Worm (Caenorhabditis elegans) whole organism, mixed stage, embryonic: Measurements from ENCODE around the gene C50D2.2.
A peak's percentile ranks its signal among the peaks of the same experiment; 100 is the strongest.

ENCODE experiments used
- ham-2 ChIP-seq: fragments of 200-800 bp; sonication (Bioruptor generic); optimal IDR thresholded peaks from 2 replicates; lab custom pipeline; 2018; ENCODE audit warnings: mild to moderate bottlenecking, missing genetic modification characterization, missing compliant biosample characterization
- lin-13 ChIP-seq: fragments of 150-350 bp; optimal IDR thresholded peaks from 2 replicates; lab custom pipeline; 2014; ENCODE audit warnings: missing biosample characterization, missing genetic modification characterization
- lsy-2 ChIP-seq: fragments of 150-350 bp; optimal IDR thresholded peaks from 2 replicates; lab custom pipeline; 2014; ENCODE audit warnings: missing biosample characterization, missing genetic modification characterization
- mab-5 ChIP-seq: fragments of 150-350 bp; optimal IDR thresholded peaks from 2 replicates; lab custom pipeline; 2014; ENCODE audit warnings: missing biosample characterization, missing genetic modification characterization
- nhr-12 ChIP-seq: fragments of 150-350 bp; optimal IDR thresholded peaks from 2 replicates; lab custom pipeline; 2014; ENCODE audit warnings: missing biosample characterization, missing genetic modification characterization
- nhr-237 ChIP-seq: fragments of 150-350 bp; optimal IDR thresholded peaks from 2 replicates; lab custom pipeline; 2014; ENCODE audit warnings: missing biosample characterization, missing genetic modification characterization
- nhr-76 ChIP-seq: sonication (generic microtip); optimal IDR thresholded peaks from 2 replicates; lab custom pipeline; 2017; ENCODE audit warnings: missing biosample characterization, missing genetic modification characterization
- pha-4 ChIP-seq: fragments of 150-350 bp; optimal IDR thresholded peaks from 2 replicates; lab custom pipeline; 2018; ENCODE audit warnings: missing biosample characterization, missing genetic modification reagents, missing genetic modification characterization
- sem-2 ChIP-seq: fragments of 200-800 bp; sonication (Bioruptor generic); optimal IDR thresholded peaks from 2 replicates; lab custom pipeline; 2018; ENCODE audit warnings: mild to moderate bottlenecking, missing genetic modification characterization, missing compliant biosample characterization
- snpc-4 ChIP-seq: fragments of 150-350 bp; optimal IDR thresholded peaks from 2 replicates; lab custom pipeline; 2014; ENCODE audit warnings: missing biosample characterization, missing genetic modification characterization
- sptf-1 ChIP-seq: sonication (generic microtip); optimal IDR thresholded peaks from 2 replicates; lab custom pipeline; 2017; ENCODE audit warnings: mild to moderate bottlenecking, missing genetic modification characterization, moderate library complexity, missing compliant biosample characterization
- unc-39 ChIP-seq: fragments of 150-350 bp; optimal IDR thresholded peaks from 2 replicates; lab custom pipeline; 2014; ENCODE audit warnings: missing biosample characterization, missing genetic modification characterization
- unc-62 ChIP-seq: fragments of 150-350 bp; optimal IDR thresholded peaks from 2 replicates; lab custom pipeline; 2014; ENCODE audit warnings: missing biosample characterization, missing genetic modification reagents, missing genetic modification characterization

DNA sequence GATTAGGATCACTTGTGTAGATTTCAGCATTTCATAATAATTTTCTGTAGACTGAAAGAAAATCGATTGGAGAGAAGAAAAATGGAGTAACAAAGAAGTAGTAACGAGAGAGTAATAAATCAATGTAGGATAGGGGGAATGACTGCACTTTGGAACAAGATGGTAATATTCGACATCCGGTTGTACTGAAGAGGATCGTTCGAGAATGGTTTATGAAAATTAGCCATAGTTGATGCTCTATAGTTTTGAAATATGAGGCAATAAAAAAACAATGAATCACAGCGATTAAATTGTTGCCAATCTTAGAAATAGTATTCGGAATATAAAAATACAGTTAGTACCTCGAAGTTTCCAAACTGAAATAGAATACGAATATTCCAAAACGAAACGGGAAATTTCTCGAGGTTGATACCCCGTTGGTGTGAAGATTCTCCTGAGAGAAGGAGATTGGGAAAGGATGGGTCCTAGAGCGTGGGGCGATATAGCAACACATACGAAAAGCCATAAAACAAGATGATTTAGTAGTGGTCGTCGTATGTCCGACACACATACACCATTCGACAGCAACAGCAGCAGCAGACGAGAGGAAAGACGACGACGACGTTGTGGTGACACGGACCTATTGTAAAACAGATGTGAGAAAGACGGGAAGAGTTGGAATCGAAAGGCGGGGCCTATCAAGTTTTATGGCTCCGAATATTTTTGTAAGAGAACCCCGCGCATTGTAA lies 24.7 kb downstream of the C50D2.2 start, which contains the start of gene cwn-1:
- no peak for TF ChIP-seq nhr-12 (tag; lab: Kevin White, UChicago)
- no peak for TF ChIP-seq lsy-2 (tag; lab: Kevin White, UChicago)
- TF ChIP-seq ham-2 (GFP tag; lab: Kevin White, UChicago): no peak
- TF ChIP-seq lin-13 (tag; lab: Kevin White, UChicago): no peak
- TF ChIP-seq pha-4 (tag; lab: Kevin White, UChicago): no peak
- TF ChIP-seq unc-39 (tag; lab: Kevin White, UChicago): no peak
- no peak for TF ChIP-seq snpc-4 (tag; lab: Kevin White, UChicago)
- no peak for TF ChIP-seq sptf-1
- TF ChIP-seq sem-2: no peak
- no peak for TF ChIP-seq nhr-237
- peak; percentile 83 for TF ChIP-seq mab-5 (tag; lab: Kevin White, UChicago)
- no peak for TF ChIP-seq nhr-76
- TF ChIP-seq unc-62 (GFP tag; lab: Kevin White, UChicago): peak; percentile 88
